Fruit fly (Drosophila melanogaster) whole organism, embryonic: ENCODE measurements around the gene CG32708.

Experiments used
- Abd-B ChIP-seq: fragments of 200-800 bp; sonication (Bioruptor generic); optimal IDR thresholded peaks from 2 replicates; lab custom pipeline; 2018; ENCODE audit warnings: missing biosample characterization, mild to moderate bottlenecking, missing genetic modification characterization, moderate library complexity
- Ada2b ChIP-seq: fragments of 200-800 bp; sonication (Bioruptor generic); IDR thresholded peaks from 2 replicates; pipeline ENCODE4 v1.3.6; 2022; ENCODE audit warnings: missing biosample characterization, missing genetic modification characterization
- CG10543 ChIP-seq: fragments of 200-800 bp; sonication (Bioruptor generic); optimal IDR thresholded peaks from 3 replicates; lab custom pipeline; 2017; ENCODE audit warnings: missing biosample characterization, mild to moderate bottlenecking, missing genetic modification characterization, moderate library complexity
- CG10654 ChIP-seq: fragments of 200-800 bp; sonication (Bioruptor generic); optimal IDR thresholded peaks from 2 replicates; lab custom pipeline; 2016; ENCODE audit warnings: missing biosample characterization, missing genetic modification characterization
- CG11398 ChIP-seq: fragments of 200-800 bp; sonication (Bioruptor generic); optimal IDR thresholded peaks from 2 replicates; lab custom pipeline; 2016; ENCODE audit warnings: missing biosample characterization, missing genetic modification characterization
- CG12071 ChIP-seq: fragments of 200-800 bp; sonication (Bioruptor generic); optimal IDR thresholded peaks from 3 replicates; lab custom pipeline; 2018; ENCODE audit warnings: missing biosample characterization, mild to moderate bottlenecking, missing genetic modification characterization
- CG12391 ChIP-seq: fragments of 200-800 bp; sonication (Bioruptor generic); optimal IDR thresholded peaks from 3 replicates; lab custom pipeline; 2018; ENCODE audit warnings: missing biosample characterization, mild to moderate bottlenecking, missing genetic modification characterization, moderate library complexity
- CG13296 ChIP-seq: fragments of 200-800 bp; sonication (Bioruptor generic); optimal IDR thresholded peaks from 3 replicates; lab custom pipeline; 2018; ENCODE audit warnings: missing biosample characterization, mild to moderate bottlenecking, missing genetic modification characterization
- CG13624 ChIP-seq: fragments of 200-800 bp; sonication (Bioruptor generic); optimal IDR thresholded peaks from 2 replicates; lab custom pipeline; 2016; ENCODE audit warnings: missing biosample characterization, missing genetic modification characterization
- CG13775 ChIP-seq: fragments of 200-800 bp; sonication (Bioruptor generic); optimal IDR thresholded peaks from 3 replicates; lab custom pipeline; 2017; ENCODE audit warnings: missing biosample characterization, mild to moderate bottlenecking, missing genetic modification characterization
- CG14050 ChIP-seq: fragments of 200-800 bp; sonication (Bioruptor generic); IDR thresholded peaks from 3 replicates; pipeline ENCODE4 v1.3.6; 2022; ENCODE audit warnings: missing biosample characterization, missing genetic modification characterization
- CG14860 ChIP-seq: fragments of 200-800 bp; sonication (Bioruptor generic); IDR thresholded peaks from 3 replicates; pipeline ENCODE4 v1.3.6; 2022; ENCODE audit warnings: missing biosample characterization, missing genetic modification characterization; ENCODE audit not compliant: partially characterized antibody
- CG15269 ChIP-seq: fragments of 200-800 bp; sonication (Bioruptor generic); optimal IDR thresholded peaks from 2 replicates; lab custom pipeline; 2018; ENCODE audit warnings: missing biosample characterization, mild to moderate bottlenecking, missing genetic modification characterization, moderate library complexity
- CG1647 ChIP-seq: fragments of 200-800 bp; sonication (Bioruptor generic); optimal IDR thresholded peaks from 3 replicates; lab custom pipeline; 2016; ENCODE audit warnings: missing biosample characterization, missing genetic modification characterization
- CG16779 ChIP-seq: fragments of 200-800 bp; sonication (Bioruptor generic); IDR thresholded peaks from 2 replicates; pipeline ENCODE4 v1.3.6; 2022; ENCODE audit warnings: missing biosample characterization, missing genetic modification characterization
- CG17568 ChIP-seq: fragments of 200-800 bp; sonication (Bioruptor generic); optimal IDR thresholded peaks from 2 replicates; lab custom pipeline; 2018; ENCODE audit warnings: missing biosample characterization, mild to moderate bottlenecking, missing genetic modification characterization, moderate library complexity
- CG2120 ChIP-seq: fragments of 200-800 bp; sonication (Bioruptor generic); optimal IDR thresholded peaks from 3 replicates; lab custom pipeline; 2016; ENCODE audit warnings: missing biosample characterization, missing genetic modification characterization
- CG2889 ChIP-seq: fragments of 200-800 bp; sonication (Bioruptor generic); IDR thresholded peaks from 3 replicates; pipeline ENCODE4 v1.3.6; 2022; ENCODE audit warnings: missing biosample characterization, missing genetic modification characterization
- CG30020 ChIP-seq: fragments of 200-800 bp; optimal IDR thresholded peaks from 2 replicates; lab custom pipeline; 2019; ENCODE audit warnings: missing biosample characterization, mild to moderate bottlenecking, missing genetic modification characterization, moderate library complexity
- CG3407 ChIP-seq: fragments of 200-800 bp; sonication (Bioruptor generic); optimal IDR thresholded peaks from 2 replicates; lab custom pipeline; 2018; ENCODE audit warnings: missing biosample characterization, mild to moderate bottlenecking, missing genetic modification characterization
- CG4328 ChIP-seq: fragments of 200-800 bp; sonication (Bioruptor generic); optimal IDR thresholded peaks from 3 replicates; lab custom pipeline; 2017; ENCODE audit warnings: missing biosample characterization, missing genetic modification reagents, missing genetic modification characterization
- CG4707 ChIP-seq: fragments of 200-800 bp; sonication (Bioruptor generic); optimal IDR thresholded peaks from 2 replicates; lab custom pipeline; 2018; ENCODE audit warnings: missing biosample characterization, mild to moderate bottlenecking, missing genetic modification characterization, moderate library complexity
- CG7556 ChIP-seq: fragments of 200-800 bp; sonication (Bioruptor generic); optimal IDR thresholded peaks from 2 replicates; lab custom pipeline; 2017; ENCODE audit warnings: missing biosample characterization, mild to moderate bottlenecking, missing genetic modification characterization
- CG9797 ChIP-seq: fragments of 200-800 bp; sonication (Bioruptor generic); optimal IDR thresholded peaks from 3 replicates; lab custom pipeline; 2018; ENCODE audit warnings: missing biosample characterization, mild to moderate bottlenecking, missing genetic modification characterization
- Ets97D ChIP-seq: fragments of 200-800 bp; sonication (Bioruptor generic); optimal IDR thresholded peaks from 3 replicates; lab custom pipeline; 2016; ENCODE audit warnings: missing biosample characterization, missing genetic modification characterization
- HLHmδ ChIP-seq: fragments of 200-800 bp; sonication (Bioruptor generic); optimal IDR thresholded peaks from 2 replicates; lab custom pipeline; 2018; ENCODE audit warnings: missing biosample characterization, mild to moderate bottlenecking, missing genetic modification characterization, moderate library complexity
- Hand ChIP-seq: fragments of 200-800 bp; sonication (Bioruptor generic); optimal IDR thresholded peaks from 2 replicates; lab custom pipeline; 2017; ENCODE audit warnings: mild to moderate bottlenecking, missing biosample characterization, missing genetic modification reagents, missing genetic modification characterization
- Hmx ChIP-seq: fragments of 200-800 bp; sonication (Bioruptor generic); optimal IDR thresholded peaks from 2 replicates; lab custom pipeline; 2016; ENCODE audit warnings: missing biosample characterization, missing genetic modification characterization
- NK7.1 ChIP-seq: fragments of 200-800 bp; sonication (Bioruptor generic); optimal IDR thresholded peaks from 3 replicates; lab custom pipeline; 2016; ENCODE audit warnings: missing biosample characterization, missing genetic modification characterization
- Rfx ChIP-seq: fragments of 200-800 bp; sonication (Bioruptor generic); IDR thresholded peaks from 2 replicates; pipeline ENCODE4 v1.3.6; 2022; ENCODE audit warnings: missing biosample characterization, missing genetic modification characterization
- Stat92E ChIP-seq, 3 experiments: fragments of >200 bp in 2 of 3; fragments of 200-800 bp in 1 of 3; sonication (Bioruptor generic) in 1 of 3; optimal IDR thresholded peaks; 2 replicates each; lab custom pipeline; 2017 to 2019; ENCODE audit warnings: missing biosample characterization in 3 of 3, missing genetic modification characterization in 3 of 3, mild to moderate bottlenecking in 1 of 3, moderate library complexity in 1 of 3
- bowl ChIP-seq: fragments of 200-800 bp; sonication (Bioruptor generic); IDR thresholded peaks from 2 replicates; pipeline ENCODE4 v1.3.6; 2022; ENCODE audit warnings: missing biosample characterization, missing genetic modification characterization
- chinmo ChIP-seq: fragments of 200-800 bp; sonication (Bioruptor generic); IDR thresholded peaks from 4 replicates; pipeline ENCODE4 v1.3.6; 2022; ENCODE audit warnings: missing biosample characterization, missing genetic modification characterization; ENCODE audit not compliant: partially characterized antibody
- da ChIP-seq: fragments of 200-800 bp; sonication (Bioruptor generic); optimal IDR thresholded peaks from 2 replicates; lab custom pipeline; 2016; ENCODE audit warnings: missing biosample characterization, missing genetic modification characterization
- dimm ChIP-seq: fragments of 200-800 bp; sonication (Bioruptor generic); IDR thresholded peaks from 2 replicates; pipeline ENCODE4 v1.3.6; 2022; ENCODE audit warnings: missing biosample characterization, missing genetic modification characterization
- disco-r ChIP-seq: fragments of 200-800 bp; sonication (Bioruptor generic); optimal IDR thresholded peaks from 2 replicates; lab custom pipeline; 2016; ENCODE audit warnings: missing biosample characterization, missing genetic modification characterization
- gfzf ChIP-seq: fragments of 200-800 bp; sonication (Bioruptor generic); optimal IDR thresholded peaks from 2 replicates; lab custom pipeline; 2016; ENCODE audit warnings: missing biosample characterization, mild to moderate bottlenecking, missing genetic modification characterization, moderate library complexity
- kni ChIP-seq: fragments of 200-800 bp; sonication (Bioruptor generic); optimal IDR thresholded peaks from 3 replicates; lab custom pipeline; 2017; ENCODE audit warnings: mild to moderate bottlenecking, missing biosample characterization, missing genetic modification reagents, missing genetic modification characterization
- luna ChIP-seq: fragments of 200-800 bp; sonication (Bioruptor generic); optimal IDR thresholded peaks from 2 replicates; lab custom pipeline; 2016; ENCODE audit warnings: missing biosample characterization, missing genetic modification characterization
- nmo ChIP-seq: fragments of 200-800 bp; sonication (Bioruptor generic); optimal IDR thresholded peaks from 2 replicates; lab custom pipeline; 2018; ENCODE audit warnings: missing biosample characterization, mild to moderate bottlenecking, missing genetic modification characterization, moderate library complexity
- pho ChIP-seq: fragments of 200-800 bp; sonication (Bioruptor generic); optimal IDR thresholded peaks from 2 replicates; lab custom pipeline; 2016; ENCODE audit warnings: missing biosample characterization, missing genetic modification characterization
- phol ChIP-seq: fragments of 200-800 bp; sonication (Bioruptor generic); optimal IDR thresholded peaks from 3 replicates; lab custom pipeline; 2018; ENCODE audit warnings: missing biosample characterization, mild to moderate bottlenecking, missing genetic modification characterization, moderate library complexity
- prd ChIP-seq, 3 experiments: fragments of >200 bp in 2 of 3; fragments of 200-800 bp in 1 of 3; sonication (Bioruptor generic) in 1 of 3; optimal IDR thresholded peaks in 2 of 3; IDR thresholded peaks in 1 of 3; 2 replicates in 2 of 3; 3 replicates in 1 of 3; pipeline versions ENCODE4 v1.3.6 to Lab custom; 2017 to 2022; ENCODE audit warnings: missing biosample characterization in 1 of 3, missing genetic modification characterization in 1 of 3
- sima ChIP-seq: fragments of 200-800 bp; sonication (Bioruptor generic); optimal IDR thresholded peaks from 2 replicates; lab custom pipeline; 2016; ENCODE audit warnings: missing biosample characterization, missing genetic modification characterization
- slou ChIP-seq: fragments of 200-800 bp; sonication (Bioruptor generic); optimal IDR thresholded peaks from 3 replicates; lab custom pipeline; 2016; ENCODE audit warnings: missing biosample characterization, missing genetic modification characterization
- sna ChIP-seq: fragments of 200-800 bp; sonication (Bioruptor generic); IDR thresholded peaks from 2 replicates; pipeline ENCODE4 v1.3.6; 2022; ENCODE audit warnings: missing biosample characterization, missing genetic modification characterization; ENCODE audit not compliant: partially characterized antibody
- tin ChIP-seq: fragments of 200-800 bp; sonication (Bioruptor generic); optimal IDR thresholded peaks from 3 replicates; lab custom pipeline; 2016; ENCODE audit warnings: missing biosample characterization, missing genetic modification characterization
- trem ChIP-seq: fragments of 200-800 bp; optimal IDR thresholded peaks from 3 replicates; lab custom pipeline; 2019; ENCODE audit warnings: missing biosample characterization, mild to moderate bottlenecking, missing genetic modification characterization, moderate library complexity
- twi ChIP-seq: fragments of 200-800 bp; optimal IDR thresholded peaks from 2 replicates; lab custom pipeline; 2019; ENCODE audit warnings: missing biosample characterization, mild to moderate bottlenecking, missing genetic modification characterization, moderate library complexity
- vvl ChIP-seq: fragments of 200-800 bp; sonication (Bioruptor generic); IDR thresholded peaks from 2 replicates; pipeline ENCODE4 v1.3.6; 2022; ENCODE audit warnings: missing biosample characterization, missing genetic modification characterization
- yki ChIP-seq: fragments of >200 bp; optimal IDR thresholded peaks from 3 replicates; lab custom pipeline; 2018

The CG32708 gene

DNA sequence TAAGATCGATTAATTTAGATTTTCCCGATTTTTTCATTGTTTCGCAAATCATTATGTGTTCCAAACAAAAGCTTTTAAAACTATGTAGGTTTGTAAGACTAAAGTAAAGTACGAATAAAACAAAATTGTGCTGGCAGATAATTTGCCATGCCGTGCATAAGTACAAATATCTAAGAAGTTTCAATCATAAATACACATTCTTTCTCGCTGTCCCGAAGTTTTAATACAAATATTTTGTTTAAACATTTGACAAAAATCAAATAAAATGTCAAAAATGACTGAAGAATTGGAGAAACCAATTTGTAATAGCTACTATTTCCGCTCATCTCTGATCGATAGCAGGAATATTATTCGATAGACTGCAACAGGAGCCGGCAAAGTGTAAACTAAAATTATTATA lies 3.1 kb upstream of the CG32708 start, which contains the start of gene APC4 (continued):
- TF ChIP-seq Ets97D: peak; percentile 12
- no peak for TF ChIP-seq Hand (GFP tag; lab: Kevin White, UChicago)
- peak; percentile 56 for TF ChIP-seq CG2120 (GFP tag; lab: Kevin White, UChicago)
- TF ChIP-seq CG15269 (tag; lab: Kevin White, UChicago): peak; percentile 34
- peak; percentile 49 for TF ChIP-seq nmo (GFP tag; lab: Kevin White, UChicago)
- no peak for TF ChIP-seq kni (GFP tag; lab: Kevin White, UChicago)
- no peak for TF ChIP-seq slou (GFP tag; lab: Kevin White, UChicago)
- TF ChIP-seq luna: no peak
- TF ChIP-seq bowl (GFP tag; lab: Robert Waterston, UW): no peak
- TF ChIP-seq CG10654 (GFP tag; lab: Kevin White, UChicago): no peak
- no peak for TF ChIP-seq CG14050 (GFP tag; lab: Robert Waterston, UW)
- peak; percentile 28 for TF ChIP-seq CG30020
- no peak for TF ChIP-seq twi (tag; lab: Kevin White, UChicago)
- TF ChIP-seq CG1647 (GFP tag; lab: Kevin White, UChicago): no peak
- TF ChIP-seq dimm: no peak
- peak; percentile 40 for TF ChIP-seq CG7556 (GFP tag; lab: Kevin White, UChicago)
- no peak for TF ChIP-seq HLHmδ (GFP tag; lab: Kevin White, UChicago)
- TF ChIP-seq Rfx (GFP tag; lab: Robert Waterston, UW): 0 out of 2 replicates have a peak, but pooled peaks have one; percentile 26
- TF ChIP-seq trem (tag; lab: Kevin White, UChicago): no peak
- TF ChIP-seq NK7.1 (GFP tag; lab: Kevin White, UChicago): no peak
- peak; percentile 24 for TF ChIP-seq pho (GFP tag; lab: Kevin White, UChicago)
- TF ChIP-seq CG10543: peak; percentile 26
- TF ChIP-seq CG14860 (GFP tag; lab: Robert Waterston, UW): no peak
- TF ChIP-seq da (GFP tag; lab: Kevin White, UChicago): no peak
- TF ChIP-seq yki (lab: Kevin White, UChicago): no peak
- peak; percentile 24 for TF ChIP-seq Abd-B
- no peak for TF ChIP-seq disco-r (GFP tag; lab: Kevin White, UChicago)
- no peak for TF ChIP-seq CG9797 (GFP tag; lab: Kevin White, UChicago)
- TF ChIP-seq CG16779: no peak
- peak; percentile 56 for TF ChIP-seq CG12391 (tag; lab: Kevin White, UChicago)
- TF ChIP-seq Stat92E (GFP tag; optimal IDR thresholded peaks at IDR 0.05; lab: Kevin White, UChicago): no peak
- peak; percentile 25 for TF ChIP-seq tin (GFP tag; lab: Kevin White, UChicago)
- no peak for TF ChIP-seq prd (optimal IDR thresholded peaks at IDR 0.05; lab: Kevin White, UChicago)
- no peak; the same call in 2 of the 3 replicates for TF ChIP-seq prd (GFP tag; IDR thresholded peaks at IDR 0.05; lab: Robert Waterston, UW)
- TF ChIP-seq CG11398 (GFP tag; lab: Kevin White, UChicago): no peak
- no peak for TF ChIP-seq CG17568 (GFP tag; lab: Kevin White, UChicago)
- TF ChIP-seq CG13296 (GFP tag; lab: Kevin White, UChicago): no peak
- no peak for TF ChIP-seq chinmo
- TF ChIP-seq CG13624 (GFP tag; lab: Kevin White, UChicago): peak; percentile 27
- TF ChIP-seq vvl: no peak
- TF ChIP-seq sna (GFP tag; lab: Robert Waterston, UW): no peak
- no peak for TF ChIP-seq sima
- TF ChIP-seq CG13775: peak; percentile 9
- 0 out of 2 replicates have a peak, but pooled peaks have one; percentile 7 for TF ChIP-seq Ada2b (GFP tag; lab: Robert Waterston, UW)
- no peak for TF ChIP-seq CG12071
- peak; percentile 60 for TF ChIP-seq phol (tag; lab: Kevin White, UChicago)
- TF ChIP-seq CG2889: no peak
- no peak for TF ChIP-seq gfzf (GFP tag; lab: Kevin White, UChicago)
- no peak for TF ChIP-seq Hmx (GFP tag; lab: Kevin White, UChicago)
- no peak for TF ChIP-seq CG3407
- no peak for TF ChIP-seq CG4707 (GFP tag; lab: Kevin White, UChicago)
- TF ChIP-seq CG4328 (GFP tag; lab: Kevin White, UChicago): no peak
